Worm (Caenorhabditis elegans) whole organism, young adult: ENCODE data around the gene snu-23.

Source experiments
- B0035.1 ChIP-seq: sonication (generic microtip); optimal IDR thresholded peaks from 2 replicates; lab custom pipeline; 2016; ENCODE audit warnings: missing genetic modification characterization, mild to moderate bottlenecking, missing compliant biosample characterization, missing genotype, missing genetic modification reagents
- C17E4.6 ChIP-seq: fragments of 200-800 bp; sonication (Bioruptor generic); IDR thresholded peaks from 2 replicates; pipeline ENCODE4 v1.3.6; 2022; ENCODE audit warnings: missing genetic modification reagents, missing genetic modification characterization, missing compliant biosample characterization
- F10E7.11 ChIP-seq: sonication (generic microtip); optimal IDR thresholded peaks from 2 replicates; lab custom pipeline; 2017; ENCODE audit warnings: mild to moderate bottlenecking, missing genetic modification characterization, moderate library complexity, missing compliant biosample characterization
- F22D6.2 ChIP-seq: sonication (generic microtip); optimal IDR thresholded peaks from 2 replicates; lab custom pipeline; 2016; ENCODE audit warnings: mild to moderate bottlenecking, missing genetic modification characterization, missing compliant biosample characterization
- F33H1.4 ChIP-seq: fragments of 200-800 bp; sonication (Bioruptor generic); IDR thresholded peaks from 2 replicates; pipeline ENCODE4 v1.3.6; 2022; ENCODE audit warnings: missing genetic modification reagents, missing genetic modification characterization, missing compliant biosample characterization
- F37B4.10 ChIP-seq: fragments of 200-800 bp; sonication (Bioruptor generic); IDR thresholded peaks from 2 replicates; pipeline ENCODE4 v1.3.6; 2022; ENCODE audit warnings: missing genetic modification characterization, missing compliant biosample characterization
- F55B11.4 ChIP-seq: sonication (generic microtip); optimal IDR thresholded peaks from 2 replicates; lab custom pipeline; 2016; ENCODE audit warnings: missing compliant biosample characterization, missing genetic modification characterization, borderline replicate concordance; ENCODE audit not compliant: insufficient read depth
- T07F8.4 ChIP-seq: sonication (generic microtip); optimal IDR thresholded peaks from 2 replicates; lab custom pipeline; 2016; ENCODE audit warnings: mild to moderate bottlenecking, missing genetic modification characterization, moderate library complexity, missing compliant biosample characterization
- Y53F4B.3 ChIP-seq: fragments of 200-800 bp; sonication (Bioruptor generic); IDR thresholded peaks from 2 replicates; pipeline ENCODE4 v1.3.6; 2022; ENCODE audit warnings: missing genetic modification reagents, missing genetic modification characterization, missing compliant biosample characterization
- Y79H2A.3 ChIP-seq: fragments of 200-800 bp; sonication (Bioruptor generic); conservative IDR thresholded peaks from 2 replicates; pipeline ENCODE4 v1.3.6; 2022; ENCODE audit warnings: missing genetic modification reagents, missing genetic modification characterization, missing compliant biosample characterization
- Y95B8A.8 ChIP-seq: fragments of 200-800 bp; sonication (Bioruptor generic); IDR thresholded peaks from 2 replicates; pipeline ENCODE4 v1.3.6; 2022; ENCODE audit warnings: missing genetic modification reagents, missing genetic modification characterization, missing compliant biosample characterization
- ZK185.1 ChIP-seq: sonication (generic microtip); optimal IDR thresholded peaks from 2 replicates; lab custom pipeline; 2016; ENCODE audit warnings: mild to moderate bottlenecking, missing genetic modification characterization, missing compliant biosample characterization; ENCODE audit not compliant: poor library complexity, severe bottlenecking
- aptf-2 ChIP-seq: fragments of 200-800 bp; sonication (Bioruptor generic); conservative IDR thresholded peaks from 2 replicates; pipeline ENCODE4 v1.3.6; 2022; ENCODE audit warnings: missing genetic modification reagents, missing genetic modification characterization, missing compliant biosample characterization
- aptf-3 ChIP-seq: fragments of 200-800 bp; sonication (Bioruptor generic); IDR thresholded peaks from 2 replicates; pipeline ENCODE4 v1.3.6; 2022; ENCODE audit warnings: missing genetic modification characterization, missing compliant biosample characterization
- athp-1 ChIP-seq: sonication (generic microtip); optimal IDR thresholded peaks from 2 replicates; lab custom pipeline; 2017; ENCODE audit warnings: mild to moderate bottlenecking, missing genetic modification characterization, missing compliant biosample characterization
- attf-3 ChIP-seq: fragments of 200-800 bp; sonication (Bioruptor generic); conservative IDR thresholded peaks from 2 replicates; pipeline ENCODE4 v1.3.6; 2022; ENCODE audit warnings: missing genetic modification reagents, missing genetic modification characterization, missing compliant biosample characterization
- attf-6 ChIP-seq: fragments of 200-800 bp; sonication (Bioruptor generic); IDR thresholded peaks from 2 replicates; pipeline ENCODE4 v1.3.6; 2022; ENCODE audit warnings: missing genetic modification reagents, missing genetic modification characterization, missing compliant biosample characterization
- bed-1 ChIP-seq: fragments of 200-800 bp; sonication (Bioruptor generic); IDR thresholded peaks from 2 replicates; pipeline ENCODE4 v1.3.6; 2022; ENCODE audit warnings: missing genetic modification reagents, missing genetic modification characterization, missing compliant biosample characterization
- cebp-2 ChIP-seq: fragments of 200-800 bp; sonication (Bioruptor generic); IDR thresholded peaks from 2 replicates; pipeline ENCODE4 v1.3.6; 2022; ENCODE audit warnings: missing genetic modification characterization, missing compliant biosample characterization
- ceh-58 ChIP-seq: fragments of 200-800 bp; sonication (Bioruptor generic); IDR thresholded peaks from 2 replicates; pipeline ENCODE4 v1.3.6; 2022; ENCODE audit warnings: missing genetic modification characterization, missing compliant biosample characterization
- ceh-91 ChIP-seq: fragments of 200-800 bp; sonication (Bioruptor generic); IDR thresholded peaks from 2 replicates; pipeline ENCODE4 v1.3.6; 2022; ENCODE audit warnings: missing genetic modification reagents, missing genetic modification characterization, missing compliant biosample characterization
- die-1 ChIP-seq: sonication (generic microtip); optimal IDR thresholded peaks from 2 replicates; lab custom pipeline; 2016; ENCODE audit warnings: missing genotype, mild to moderate bottlenecking, missing genetic modification characterization, missing compliant biosample characterization
- ets-4 ChIP-seq: fragments of 200-800 bp; sonication (Bioruptor generic); optimal IDR thresholded peaks from 2 replicates; lab custom pipeline; 2018; ENCODE audit warnings: mild to moderate bottlenecking, missing genetic modification characterization, missing compliant biosample characterization
- gei-17 ChIP-seq: fragments of 200-800 bp; sonication (Bioruptor generic); optimal IDR thresholded peaks from 2 replicates; lab custom pipeline; 2018; ENCODE audit warnings: mild to moderate bottlenecking, missing genetic modification characterization, missing compliant biosample characterization
- let-607 ChIP-seq, 2 experiments: fragments of 200-800 bp in 1 of 2; sonication (Bioruptor generic) in 1 of 2; sonication (generic microtip) in 1 of 2; optimal IDR thresholded peaks; 2 replicates each; lab custom pipeline; 2016 to 2018; ENCODE audit warnings: mild to moderate bottlenecking in 2 of 2, missing compliant biosample characterization in 2 of 2, missing genetic modification characterization in 2 of 2, moderate library complexity in 2 of 2, missing genotype in 1 of 2
- mcd-1 ChIP-seq: fragments of 200-800 bp; sonication (Bioruptor generic); IDR thresholded peaks from 2 replicates; pipeline ENCODE4 v1.3.6; 2022; ENCODE audit warnings: missing genetic modification reagents, missing genetic modification characterization, missing compliant biosample characterization
- mel-28 ChIP-seq: sonication (generic microtip); optimal IDR thresholded peaks from 2 replicates; lab custom pipeline; 2016; ENCODE audit warnings: borderline replicate concordance, mild to moderate bottlenecking, missing genetic modification characterization, missing compliant biosample characterization
- nfyb-1 ChIP-seq: fragments of 200-800 bp; sonication (Bioruptor generic); IDR thresholded peaks from 2 replicates; pipeline ENCODE4 v1.3.6; 2022; ENCODE audit warnings: missing genetic modification reagents, missing genetic modification characterization, missing compliant biosample characterization
- nhr-120 ChIP-seq: fragments of 200-800 bp; sonication (Bioruptor generic); IDR thresholded peaks from 2 replicates; pipeline ENCODE4 v1.3.6; 2022; ENCODE audit warnings: missing genetic modification characterization, missing compliant biosample characterization
- nhr-179 ChIP-seq: sonication (generic microtip); optimal IDR thresholded peaks from 2 replicates; lab custom pipeline; 2016; ENCODE audit warnings: mild to moderate bottlenecking, missing genetic modification characterization, missing compliant biosample characterization
- nhr-80 ChIP-seq: sonication (generic microtip); optimal IDR thresholded peaks from 2 replicates; lab custom pipeline; 2016; ENCODE audit warnings: missing genetic modification characterization, missing compliant biosample characterization
- snpc-3.4 ChIP-seq: sonication (generic microtip); optimal IDR thresholded peaks from 2 replicates; lab custom pipeline; 2017; ENCODE audit warnings: missing genetic modification characterization, mild to moderate bottlenecking, missing compliant biosample characterization, antibody characterized with exemption, moderate library complexity, missing genotype, missing genetic modification reagents
- tbx-9 ChIP-seq: sonication (generic microtip); optimal IDR thresholded peaks from 2 replicates; lab custom pipeline; 2016; ENCODE audit warnings: borderline replicate concordance, missing genetic modification characterization, inconsistent platforms, missing compliant biosample characterization
- tlf-1 ChIP-seq: fragments of 200-800 bp; sonication (Bioruptor generic); optimal IDR thresholded peaks from 2 replicates; lab custom pipeline; 2018; ENCODE audit warnings: mild to moderate bottlenecking, missing genetic modification characterization, missing compliant biosample characterization
- unc-62 ChIP-seq: fragments of 150-350 bp; optimal IDR thresholded peaks from 2 replicates; lab custom pipeline; 2014; ENCODE audit warnings: missing biosample characterization, missing genetic modification reagents, missing genetic modification characterization
- xnd-1 ChIP-seq: sonication (generic microtip); optimal IDR thresholded peaks from 2 replicates; lab custom pipeline; 2016; ENCODE audit warnings: missing genotype, missing genetic modification reagents, missing genetic modification characterization, missing compliant biosample characterization
- ztf-18 ChIP-seq: sonication (generic microtip); optimal IDR thresholded peaks from 2 replicates; lab custom pipeline; 2016; ENCODE audit warnings: missing genotype, mild to moderate bottlenecking, missing genetic modification characterization, missing compliant biosample characterization
- ztf-25 ChIP-seq: fragments of 200-800 bp; sonication (Bioruptor generic); IDR thresholded peaks from 2 replicates; pipeline ENCODE4 v1.3.6; 2022; ENCODE audit warnings: missing genetic modification reagents, missing genetic modification characterization, missing compliant biosample characterization
- ztf-6 ChIP-seq: fragments of 200-800 bp; sonication (Bioruptor generic); IDR thresholded peaks from 2 replicates; pipeline ENCODE4 v1.3.6; 2022; ENCODE audit warnings: missing genetic modification reagents, missing genetic modification characterization, missing compliant biosample characterization

The snu-23 gene

ce11 chrIII:7762250-7762649, 7.7 kb downstream of the snu-23 start:
- TF ChIP-seq nhr-80 (tag; lab: Kevin White, UChicago) (peak; percentile 77), Y53F4B.3 (GFP tag; lab: Robert Waterston, UW) (no peak)

ce11 chrIII:7758562-7758961, 11.4 kb downstream of the snu-23 start, which contains the start of gene pcp-1:
Gene pcp-1, plus strand, starts transcription at chrIII:7758903.
- TF ChIP-seq F33H1.4 (GFP tag; lab: Robert Waterston, UW) (no peak), attf-6 (GFP tag; lab: Robert Waterston, UW) (no peak), nfyb-1 (GFP tag; lab: Robert Waterston, UW) (no peak), F10E7.11 (tag; lab: Kevin White, UChicago) (no peak), Y95B8A.8 (GFP tag; lab: Robert Waterston, UW) (no peak), gei-17 (GFP tag; lab: Kevin White, UChicago) (no peak), let-607 (tag; optimal IDR thresholded peaks at IDR 0.05; lab: Kevin White, UChicago) (peak; percentile 14 to 68), nhr-80 (tag; lab: Kevin White, UChicago) (peak; percentile 100), C17E4.6 (no peak), B0035.1 (no peak), mel-28 (tag; lab: Kevin White, UChicago) (no peak), ztf-6 (GFP tag; lab: Robert Waterston, UW) (no peak), bed-1 (GFP tag; lab: Robert Waterston, UW) (no peak), F55B11.4 (tag; lab: Kevin White, UChicago) (no peak), die-1 (no peak), tbx-9 (tag; lab: Kevin White, UChicago) (no peak), ztf-25 (GFP tag; lab: Robert Waterston, UW) (no peak), ets-4 (GFP tag; lab: Kevin White, UChicago) (peak; percentile 95), T07F8.4 (tag; lab: Kevin White, UChicago) (no peak), ceh-91 (GFP tag; lab: Robert Waterston, UW) (no peak), xnd-1 (tag; lab: Kevin White, UChicago) (no peak), ztf-18 (tag; lab: Kevin White, UChicago) (no peak)

- no peak for TF ChIP-seq ZK185.1 (tag; lab: Kevin White, UChicago)
- no peak for TF ChIP-seq Y79H2A.3 (GFP tag; lab: Robert Waterston, UW)
- TF ChIP-seq nhr-179 (tag; lab: Kevin White, UChicago): no peak
- TF ChIP-seq ztf-18 (tag; lab: Kevin White, UChicago): no peak
- TF ChIP-seq aptf-2: no peak
- TF ChIP-seq aptf-3 (GFP tag; lab: Robert Waterston, UW): no peak
- no peak for TF ChIP-seq mcd-1 (GFP tag; lab: Robert Waterston, UW)
- no peak for TF ChIP-seq nhr-120 (GFP tag; lab: Robert Waterston, UW)
- TF ChIP-seq athp-1: no peak
- no peak for TF ChIP-seq attf-3 (GFP tag; lab: Robert Waterston, UW)
- no peak for TF ChIP-seq ceh-58
- no peak for TF ChIP-seq unc-62
- no peak for TF ChIP-seq F37B4.10 (GFP tag; lab: Robert Waterston, UW)
- no peak for TF ChIP-seq tlf-1 (GFP tag; lab: Kevin White, UChicago)
- no peak for TF ChIP-seq cebp-2 (GFP tag; lab: Robert Waterston, UW)
- no peak for TF ChIP-seq F22D6.2 (tag; lab: Kevin White, UChicago)
- no peak for TF ChIP-seq snpc-3.4
- TF ChIP-seq F10E7.11 (tag; lab: Kevin White, UChicago): no peak
Measured at ce11 chrIII:7754348-7754747, 15.6 kb downstream of the snu-23 start, which contains the start of gene cdh-3. Gene cdh-3, minus strand, starts transcription at chrIII:7754448.
